Fruit fly (Drosophila melanogaster): Measurements from ENCODE around the gene CG32119.
A peak's percentile ranks its signal among the peaks of the same experiment; 100 is the strongest.

Gene CG32119

DNA sequence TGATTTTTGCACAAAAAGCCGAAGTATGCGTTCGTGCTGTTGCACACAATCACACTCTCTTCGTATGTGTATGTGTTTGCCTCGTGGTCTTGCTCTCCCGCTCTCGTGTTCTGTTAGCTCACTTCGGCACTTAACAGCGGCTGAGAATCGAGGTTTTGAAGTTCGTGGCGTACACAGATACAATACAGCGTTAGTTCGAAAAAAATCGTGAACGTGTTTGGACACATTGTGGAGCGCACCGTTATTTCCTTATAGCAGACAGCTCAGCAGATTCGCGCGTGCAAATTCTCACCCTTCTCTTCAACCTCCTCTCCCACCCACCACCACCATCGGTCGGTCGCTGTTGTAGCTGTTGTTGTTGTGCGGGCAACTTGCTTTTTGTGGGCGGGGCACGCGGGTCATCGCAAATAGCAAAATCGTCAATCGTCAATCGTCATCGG, 20.0 kb downstream of the CG32119 start, which contains the start of gene caps:
TSS of gene caps (plus strand) at position 191 of the 440 bp plus-strand sequence.
- TF ChIP-seq sna (GFP tag; IDR thresholded peaks at IDR 0.05; ENCODE audit: partially characterized antibody): 0 out of 2 replicates have a peak, but pooled peaks have one; percentile 42
- peak; percentile 34 for TF ChIP-seq gro (GFP tag; optimal IDR thresholded peaks at IDR 0.05)
- peak; percentile 45 for TF ChIP-seq CG13624 (GFP tag; optimal IDR thresholded peaks at IDR 0.05)
- TF ChIP-seq Meics (GFP tag; optimal IDR thresholded peaks at IDR 0.05): peak; percentile 26
- peak; percentile 3 for TF ChIP-seq CG6854 (GFP tag; optimal IDR thresholded peaks at IDR 0.05)
- peak; percentile 67 for TF ChIP-seq vvl (GFP tag; IDR thresholded peaks at IDR 0.05)
- peak; percentile 58 for TF ChIP-seq CG3281 (GFP tag; optimal IDR thresholded peaks at IDR 0.05)
- peak; percentile 95 to 97 for TF ChIP-seq Trl (optimal IDR thresholded peaks at IDR 0.05)
- TF ChIP-seq Trl (GFP tag; optimal IDR thresholded peaks at IDR 0.05): no peak
- peak; percentile 85 for TF ChIP-seq Neu2 (GFP tag; optimal IDR thresholded peaks at IDR 0.05; ENCODE audit: borderline replicate concordance)
- peak; percentile 50 for TF ChIP-seq CG15269 (tag; optimal IDR thresholded peaks at IDR 0.05)
- TF ChIP-seq Mad (GFP tag; optimal IDR thresholded peaks at IDR 0.05): no peak
- no peak for TF ChIP-seq D (optimal IDR thresholded peaks at IDR 0.05)
- no peak for TF ChIP-seq D (GFP tag; optimal IDR thresholded peaks at IDR 0.05)
- TF ChIP-seq Fer1 (GFP tag; optimal IDR thresholded peaks at IDR 0.05): peak; percentile 70
- no peak for TF ChIP-seq pan (optimal IDR thresholded peaks at IDR 0.05)
- peak in 1 of 2 experiments; percentile 44 for TF ChIP-seq pan (GFP tag; optimal IDR thresholded peaks at IDR 0.05 in 1 of 2, IDR thresholded peaks at IDR 0.05 in 1 of 2)
- TF ChIP-seq CrebB (tag; optimal IDR thresholded peaks at IDR 0.05): peak; percentile 51
- TF ChIP-seq lab (GFP tag; optimal IDR thresholded peaks at IDR 0.05): peak; percentile 63
- peak; percentile 15 for TF ChIP-seq CG11504 (tag; optimal IDR thresholded peaks at IDR 0.05)
- TF ChIP-seq CG30020 (tag; optimal IDR thresholded peaks at IDR 0.05): no peak
- peak; percentile 14 for TF ChIP-seq CG12219 (GFP tag; optimal IDR thresholded peaks at IDR 0.05)
- peak; percentile 66 for TF ChIP-seq zen2 (GFP tag; IDR thresholded peaks at IDR 0.05; ENCODE audit: partially characterized antibody)
- TF ChIP-seq lbe (GFP tag; optimal IDR thresholded peaks at IDR 0.05): peak; percentile 26
- TF ChIP-seq CTCF (GFP tag; optimal IDR thresholded peaks at IDR 0.05): peak; percentile 51
- TF ChIP-seq B-H2 (GFP tag; optimal IDR thresholded peaks at IDR 0.05): peak; percentile 42
- peak; percentile 16 for TF ChIP-seq Nf-YB (GFP tag; optimal IDR thresholded peaks at IDR 0.05)
- TF ChIP-seq h (optimal IDR thresholded peaks at IDR 0.05): no peak
- peak; percentile 71 for TF ChIP-seq ftz-f1 (GFP tag; optimal IDR thresholded peaks at IDR 0.05)
- TF ChIP-seq seq (GFP tag; IDR thresholded peaks at IDR 0.05): peak; percentile 76
- peak; percentile 42 for TF ChIP-seq MTF-1 (GFP tag; optimal IDR thresholded peaks at IDR 0.05; ENCODE audit: borderline replicate concordance)
- peak; percentile 61 for TF ChIP-seq nerfin-1 (tag; optimal IDR thresholded peaks at IDR 0.05)
- peak; percentile 26 for TF ChIP-seq shn (GFP tag; optimal IDR thresholded peaks at IDR 0.05)
- 0 out of 2 replicates have a peak, but pooled peaks have one; percentile 40 for TF ChIP-seq NFAT (GFP tag; IDR thresholded peaks at IDR 0.05)
- TF ChIP-seq HLH4C (GFP tag; IDR thresholded peaks at IDR 0.05; ENCODE audit: partially characterized antibody): peak; percentile 33; the same call in 1 of the 3 replicates
- TF ChIP-seq CG13287 (GFP tag; IDR thresholded peaks at IDR 0.05; ENCODE audit: partially characterized antibody): peak; percentile 56
- 0 out of 2 replicates have a peak, but pooled peaks have one; percentile 51 for TF ChIP-seq sens-2 (GFP tag; IDR thresholded peaks at IDR 0.05)
- TF ChIP-seq crol (GFP tag; IDR thresholded peaks at IDR 0.05): peak; percentile 86
- peak; percentile 12 for TF ChIP-seq CG12299 (tag; optimal IDR thresholded peaks at IDR 0.05)
- peak; percentile 62; the same call in 1 of the 2 replicates for TF ChIP-seq sob (GFP tag; IDR thresholded peaks at IDR 0.05)
- TF ChIP-seq CG34376 (GFP tag; optimal IDR thresholded peaks at IDR 0.05): peak; percentile 67
- peak; percentile 17 for TF ChIP-seq HHEX (GFP tag; optimal IDR thresholded peaks at IDR 0.05)
- TF ChIP-seq Dad (GFP tag; optimal IDR thresholded peaks at IDR 0.05): peak; percentile 43
- no peak for TF ChIP-seq MBD-R2 (GFP tag; IDR thresholded peaks at IDR 0.05)
- TF ChIP-seq CG9727 (GFP tag; optimal IDR thresholded peaks at IDR 0.05): peak; percentile 24
- peak; percentile 71 for TF ChIP-seq Bgb (GFP tag; IDR thresholded peaks at IDR 0.05; ENCODE audit: partially characterized antibody)
- peak; percentile 46 for TF ChIP-seq pros (GFP tag; optimal IDR thresholded peaks at IDR 0.05)
- no peak for TF ChIP-seq CG8388 (GFP tag; optimal IDR thresholded peaks at IDR 0.05)
- peak; percentile 41 for TF ChIP-seq Drgx (GFP tag; IDR thresholded peaks at IDR 0.05)
- TF ChIP-seq CG15514 (GFP tag; optimal IDR thresholded peaks at IDR 0.05): peak; percentile 35
- peak; percentile 26; the same call in 1 of the 2 replicates for TF ChIP-seq HLH3B (GFP tag; IDR thresholded peaks at IDR 0.05)

Measured in whole organism, embryonic.